Fruit fly (Drosophila melanogaster) whole organism, embryonic: Measurements from ENCODE around the gene CG4593.
A peak's percentile ranks its signal among the peaks of the same experiment; 100 is the strongest.

Source experiments
- Atf3 ChIP-seq: fragments of 200-800 bp; sonication (Bioruptor generic); optimal IDR thresholded peaks from 3 replicates; lab custom pipeline; 2016; ENCODE audit warnings: missing biosample characterization, missing genetic modification characterization
- CG10979 ChIP-seq: fragments of 200-800 bp; sonication (Bioruptor generic); optimal IDR thresholded peaks from 2 replicates; lab custom pipeline; 2018; ENCODE audit warnings: missing biosample characterization, mild to moderate bottlenecking, missing genetic modification characterization, moderate library complexity
- CG11560 ChIP-seq: fragments of 200-800 bp; sonication (Bioruptor generic); IDR thresholded peaks from 3 replicates; pipeline ENCODE4 v1.3.6; 2022; ENCODE audit warnings: missing biosample characterization, missing genetic modification characterization
- CG13624 ChIP-seq: fragments of 200-800 bp; sonication (Bioruptor generic); optimal IDR thresholded peaks from 2 replicates; lab custom pipeline; 2016; ENCODE audit warnings: missing biosample characterization, missing genetic modification characterization
- CG15601 ChIP-seq: fragments of 200-800 bp; sonication (Bioruptor generic); optimal IDR thresholded peaks from 3 replicates; lab custom pipeline; 2019; ENCODE audit warnings: missing biosample characterization, mild to moderate bottlenecking, missing genetic modification characterization, moderate library complexity
- CG16813 ChIP-seq: fragments of 200-800 bp; sonication (Bioruptor generic); IDR thresholded peaks from 3 replicates; pipeline ENCODE4 v1.3.6; 2022; ENCODE audit warnings: missing biosample characterization, missing genetic modification characterization; ENCODE audit not compliant: partially characterized antibody
- CG17612 ChIP-seq: fragments of 200-800 bp; sonication (Bioruptor generic); IDR thresholded peaks from 2 replicates; pipeline ENCODE4 v1.3.6; 2022; ENCODE audit warnings: missing biosample characterization, missing genetic modification characterization
- CG18262 ChIP-seq: fragments of 200-800 bp; optimal IDR thresholded peaks from 3 replicates; lab custom pipeline; 2019; ENCODE audit warnings: missing biosample characterization, mild to moderate bottlenecking, missing genetic modification characterization, moderate library complexity
- CG33557 ChIP-seq: fragments of 200-800 bp; sonication (Bioruptor generic); optimal IDR thresholded peaks from 2 replicates; lab custom pipeline; 2019; ENCODE audit warnings: missing biosample characterization, mild to moderate bottlenecking, missing genetic modification characterization, moderate library complexity
- CG4820 ChIP-seq: fragments of 200-800 bp; sonication (Bioruptor generic); optimal IDR thresholded peaks from 3 replicates; lab custom pipeline; 2016; ENCODE audit warnings: missing biosample characterization, missing genetic modification characterization
- CG6254 ChIP-seq: fragments of 200-800 bp; sonication (Bioruptor generic); optimal IDR thresholded peaks from 3 replicates; lab custom pipeline; 2017; ENCODE audit warnings: mild to moderate bottlenecking, missing biosample characterization, missing genetic modification reagents, missing genetic modification characterization
- CG6791 ChIP-seq: fragments of 200-800 bp; sonication (Bioruptor generic); IDR thresholded peaks from 3 replicates; pipeline ENCODE4 v1.3.6; 2022; ENCODE audit warnings: missing biosample characterization, missing genetic modification characterization; ENCODE audit not compliant: partially characterized antibody
- CG7786 ChIP-seq: fragments of 200-800 bp; sonication (Bioruptor generic); optimal IDR thresholded peaks from 2 replicates; lab custom pipeline; 2016; ENCODE audit warnings: missing biosample characterization, missing genetic modification characterization
- CG7928 ChIP-seq: fragments of 200-800 bp; sonication (Bioruptor generic); optimal IDR thresholded peaks from 2 replicates; lab custom pipeline; 2017; ENCODE audit warnings: missing biosample characterization, mild to moderate bottlenecking, missing genetic modification characterization
- CG8359 ChIP-seq: fragments of 200-800 bp; sonication (Bioruptor generic); optimal IDR thresholded peaks from 2 replicates; lab custom pipeline; 2017; ENCODE audit warnings: missing biosample characterization, mild to moderate bottlenecking, missing genetic modification characterization, borderline replicate concordance
- CG9797 ChIP-seq: fragments of 200-800 bp; sonication (Bioruptor generic); optimal IDR thresholded peaks from 3 replicates; lab custom pipeline; 2018; ENCODE audit warnings: missing biosample characterization, mild to moderate bottlenecking, missing genetic modification characterization
- D ChIP-seq, 2 experiments: fragments of 200-800 bp in 1 of 2; fragments of >200 bp in 1 of 2; sonication (Bioruptor generic) in 1 of 2; optimal IDR thresholded peaks; 2 replicates in 1 of 2; 3 replicates in 1 of 2; lab custom pipeline; 2017; ENCODE audit warnings: mild to moderate bottlenecking in 1 of 2, missing biosample characterization in 1 of 2, missing genetic modification characterization in 1 of 2, missing genetic modification reagents in 1 of 2
- Dip2 ChIP-seq: fragments of 200-800 bp; sonication (Bioruptor generic); IDR thresholded peaks from 2 replicates; pipeline ENCODE4 v1.3.6; 2022; ENCODE audit warnings: missing biosample characterization, missing genetic modification characterization
- Drgx ChIP-seq: fragments of 200-800 bp; sonication (Bioruptor generic); IDR thresholded peaks from 2 replicates; pipeline ENCODE4 v1.3.6; 2022; ENCODE audit warnings: missing biosample characterization, missing genetic modification characterization
- H15 ChIP-seq: fragments of 200-800 bp; sonication (Bioruptor generic); IDR thresholded peaks from 3 replicates; pipeline ENCODE4 v1.3.6; 2022; ENCODE audit warnings: missing biosample characterization, missing genetic modification characterization
- Jarid2 ChIP-seq: fragments of 200-800 bp; sonication (Bioruptor generic); optimal IDR thresholded peaks from 3 replicates; lab custom pipeline; 2017; ENCODE audit warnings: mild to moderate bottlenecking, missing biosample characterization, missing genetic modification reagents, missing genetic modification characterization
- Lhr ChIP-seq: fragments of 200-800 bp; sonication (Bioruptor generic); optimal IDR thresholded peaks from 3 replicates; lab custom pipeline; 2017; ENCODE audit warnings: mild to moderate bottlenecking, missing biosample characterization, missing genetic modification reagents, missing genetic modification characterization
- Med ChIP-seq: fragments of 200-800 bp; sonication (Bioruptor generic); peaks from one replicate; lab custom pipeline; 2016; ENCODE audit warnings: missing biosample characterization, missing genetic modification characterization, mild to moderate bottlenecking, inconsistent platforms, moderate library complexity
- Meics ChIP-seq: fragments of 200-800 bp; sonication (Bioruptor generic); optimal IDR thresholded peaks from 2 replicates; lab custom pipeline; 2017; ENCODE audit warnings: missing biosample characterization, mild to moderate bottlenecking, missing genetic modification characterization
- NfI ChIP-seq: fragments of 200-800 bp; sonication (Bioruptor generic); optimal IDR thresholded peaks from 3 replicates; lab custom pipeline; 2018; ENCODE audit warnings: missing biosample characterization, mild to moderate bottlenecking, missing genetic modification characterization, moderate library complexity
- Oaz ChIP-seq: fragments of 200-800 bp; sonication (Bioruptor generic); IDR thresholded peaks from 2 replicates; pipeline ENCODE4 v1.3.6; 2022; ENCODE audit warnings: missing biosample characterization, missing genetic modification characterization
- Ptx1 ChIP-seq: fragments of 200-800 bp; sonication (Bioruptor generic); IDR thresholded peaks from 2 replicates; pipeline ENCODE4 v1.3.6; 2022; ENCODE audit warnings: missing biosample characterization, missing genetic modification characterization
- Six4 ChIP-seq: fragments of 200-800 bp; sonication (Bioruptor generic); optimal IDR thresholded peaks from 2 replicates; lab custom pipeline; 2016; ENCODE audit warnings: missing biosample characterization, missing genetic modification characterization
- Ssrp ChIP-seq: fragments of 200-800 bp; sonication (Bioruptor generic); optimal IDR thresholded peaks from 2 replicates; lab custom pipeline; 2018; ENCODE audit warnings: missing biosample characterization, mild to moderate bottlenecking, missing genetic modification characterization, moderate library complexity
- abd-A ChIP-seq: fragments of 200-800 bp; sonication (Bioruptor generic); optimal IDR thresholded peaks from 3 replicates; lab custom pipeline; 2019; ENCODE audit warnings: missing biosample characterization, mild to moderate bottlenecking, missing genetic modification characterization, moderate library complexity
- btn ChIP-seq: fragments of 200-800 bp; sonication (Bioruptor generic); optimal IDR thresholded peaks from 2 replicates; lab custom pipeline; 2016; ENCODE audit warnings: missing biosample characterization, missing genetic modification characterization
- dati ChIP-seq: fragments of 200-800 bp; sonication (Bioruptor generic); IDR thresholded peaks from 2 replicates; pipeline ENCODE4 v1.3.6; 2022; ENCODE audit warnings: missing biosample characterization, missing genetic modification characterization
- dm ChIP-seq: fragments of 200-800 bp; sonication (Bioruptor generic); optimal IDR thresholded peaks from 3 replicates; lab custom pipeline; 2016; ENCODE audit warnings: missing biosample characterization, missing genetic modification characterization
- en ChIP-seq: fragments of 200-800 bp; sonication (Bioruptor generic); optimal IDR thresholded peaks from 2 replicates; lab custom pipeline; 2016; ENCODE audit warnings: missing biosample characterization, missing genetic modification characterization
- eyg ChIP-seq: fragments of 200-800 bp; sonication (Bioruptor generic); optimal IDR thresholded peaks from 3 replicates; lab custom pipeline; 2016; ENCODE audit warnings: missing biosample characterization, missing genetic modification characterization
- ftz-f1 ChIP-seq: fragments of 200-800 bp; sonication (Bioruptor generic); optimal IDR thresholded peaks from 2 replicates; lab custom pipeline; 2016; ENCODE audit warnings: missing biosample characterization, missing genetic modification characterization
- gce ChIP-seq: fragments of 200-800 bp; sonication (Bioruptor generic); IDR thresholded peaks from 3 replicates; pipeline ENCODE4 v1.3.6; 2022; ENCODE audit warnings: missing biosample characterization, missing genetic modification characterization
- gcm2 ChIP-seq: fragments of 200-800 bp; sonication (Bioruptor generic); optimal IDR thresholded peaks from 2 replicates; lab custom pipeline; 2016; ENCODE audit warnings: missing biosample characterization, missing genetic modification characterization
- gro ChIP-seq: fragments of 200-800 bp; sonication (Bioruptor generic); optimal IDR thresholded peaks from 2 replicates; lab custom pipeline; 2016; ENCODE audit warnings: missing biosample characterization, missing genetic modification characterization
- jigr1 ChIP-seq: fragments of 200-800 bp; sonication (Bioruptor generic); IDR thresholded peaks from 3 replicates; pipeline ENCODE4 v1.3.6; 2022; ENCODE audit warnings: missing biosample characterization, missing genetic modification characterization
- ken ChIP-seq: fragments of 200-800 bp; sonication (Bioruptor generic); IDR thresholded peaks from 3 replicates; pipeline ENCODE4 v1.3.6; 2022; ENCODE audit warnings: missing biosample characterization, missing genetic modification characterization
- p53 ChIP-seq: fragments of 200-800 bp; sonication (Bioruptor generic); optimal IDR thresholded peaks from 2 replicates; lab custom pipeline; 2016; ENCODE audit warnings: missing biosample characterization, missing genetic modification characterization
- pnt ChIP-seq: fragments of 200-800 bp; sonication (Bioruptor generic); optimal IDR thresholded peaks from 3 replicates; lab custom pipeline; 2016; ENCODE audit warnings: missing biosample characterization, missing genetic modification characterization
- rib ChIP-seq: fragments of 200-800 bp; sonication (Bioruptor generic); IDR thresholded peaks from 2 replicates; pipeline ENCODE4 v1.3.6; 2022; ENCODE audit warnings: missing biosample characterization, missing genetic modification characterization
- ro ChIP-seq: fragments of 200-800 bp; sonication (Bioruptor generic); IDR thresholded peaks from 2 replicates; pipeline ENCODE4 v1.3.6; 2022; ENCODE audit warnings: missing biosample characterization, missing genetic modification characterization
- sc ChIP-seq, 3 experiments: fragments of >200 bp in 2 of 3; fragments of 200-800 bp in 1 of 3; sonication (Bioruptor generic) in 1 of 3; optimal IDR thresholded peaks; 2 replicates in 2 of 3; 3 replicates in 1 of 3; lab custom pipeline; 2017; ENCODE audit warnings: mild to moderate bottlenecking in 1 of 3, missing biosample characterization in 1 of 3, missing genetic modification characterization in 1 of 3, missing genetic modification reagents in 1 of 3
- sens ChIP-seq: fragments of 200-800 bp; sonication (Bioruptor generic); peaks from one replicate; lab custom pipeline; 2016; ENCODE audit warnings: missing biosample characterization, missing genetic modification characterization
- tx ChIP-seq: fragments of 200-800 bp; sonication (Bioruptor generic); optimal IDR thresholded peaks from 2 replicates; lab custom pipeline; 2016; ENCODE audit warnings: missing biosample characterization, missing genetic modification characterization
- unpg ChIP-seq: fragments of 200-800 bp; sonication (Bioruptor generic); optimal IDR thresholded peaks from 3 replicates; lab custom pipeline; 2018; ENCODE audit warnings: missing biosample characterization, mild to moderate bottlenecking, missing genetic modification characterization, moderate library complexity
- usp ChIP-seq: fragments of >200 bp; optimal IDR thresholded peaks from 2 replicates; lab custom pipeline; 2017; ENCODE audit warnings: missing biosample characterization, missing genetic modification characterization

The CG4593 gene

dm6 chrX:7001135-7001769, 12.4 kb upstream of the CG4593 start (continued):
- TF ChIP-seq CG8359 (GFP tag; lab: Kevin White, UChicago) = no peak
- no peak for TF ChIP-seq ftz-f1 (GFP tag; lab: Kevin White, UChicago)
- peak; percentile 63 for TF ChIP-seq Meics (GFP tag; lab: Kevin White, UChicago)
- TF ChIP-seq ken (GFP tag; lab: Robert Waterston, UW) = no peak
- TF ChIP-seq abd-A = no peak
- no peak for TF ChIP-seq CG4820 (GFP tag; lab: Kevin White, UChicago)
- no peak for TF ChIP-seq gcm2 (GFP tag; lab: Kevin White, UChicago)
- TF ChIP-seq CG10979 (tag; lab: Kevin White, UChicago) = peak; percentile 35
- TF ChIP-seq rib = peak; percentile 41; the same call in 1 of the 2 replicates
- TF ChIP-seq dati (GFP tag; lab: Robert Waterston, UW) = no peak
- no peak for TF ChIP-seq H15 (GFP tag; lab: Robert Waterston, UW)
- TF ChIP-seq jigr1 = no peak
- no peak for TF ChIP-seq dm (GFP tag; lab: Kevin White, UChicago)
- TF ChIP-seq Ssrp (tag; lab: Kevin White, UChicago) = no peak
- no peak for TF ChIP-seq en (GFP tag; lab: Kevin White, UChicago)
- no peak for TF ChIP-seq CG15601 (tag; lab: Kevin White, UChicago)
- TF ChIP-seq CG7786 = peak; percentile 15
- no peak for TF ChIP-seq gce (GFP tag; lab: Robert Waterston, UW)
- peak; percentile 65 for TF ChIP-seq unpg (GFP tag; lab: Kevin White, UChicago)
- no peak; the same call in 1 of the 2 replicates for TF ChIP-seq Drgx (GFP tag; lab: Robert Waterston, UW)
- TF ChIP-seq Ptx1 = peak; percentile 51; the same call in 1 of the 2 replicates
- no peak for TF ChIP-seq p53 (GFP tag; lab: Kevin White, UChicago)
- no peak for TF ChIP-seq ro (GFP tag; lab: Robert Waterston, UW)
- no peak for TF ChIP-seq CG7928 (GFP tag; lab: Kevin White, UChicago)
- no peak for TF ChIP-seq pnt
- no peak for TF ChIP-seq CG33557 (GFP tag; lab: Kevin White, UChicago)
- no peak for TF ChIP-seq CG11560 (tag; lab: Robert Waterston, UW)
- TF ChIP-seq NfI (GFP tag; lab: Kevin White, UChicago) = peak; percentile 19
- TF ChIP-seq Jarid2 = no peak
- no peak for TF ChIP-seq D (optimal IDR thresholded peaks at IDR 0.05; lab: Kevin White, UChicago)
- peak; percentile 49 for TF ChIP-seq D (GFP tag; optimal IDR thresholded peaks at IDR 0.05; lab: Kevin White, UChicago)
- peak; percentile 26 for TF ChIP-seq sens (GFP tag; lab: Kevin White, UChicago)
- peak; percentile 37 for TF ChIP-seq CG6254
- TF ChIP-seq Atf3 (GFP tag; lab: Kevin White, UChicago) = no peak
- TF ChIP-seq tx = no peak
- no peak for TF ChIP-seq Dip2 (GFP tag; lab: Robert Waterston, UW)
- TF ChIP-seq gro (GFP tag; lab: Kevin White, UChicago) = no peak
- TF ChIP-seq eyg (GFP tag; lab: Kevin White, UChicago) = no peak
- TF ChIP-seq Med = peak; percentile 82
- TF ChIP-seq btn (GFP tag; lab: Kevin White, UChicago) = no peak
- no peak for TF ChIP-seq CG16813 (GFP tag; lab: Robert Waterston, UW)
- TF ChIP-seq sc (optimal IDR thresholded peaks at IDR 0.05; lab: Kevin White, UChicago) = no peak
- TF ChIP-seq sc (GFP tag; optimal IDR thresholded peaks at IDR 0.05; lab: Kevin White, UChicago) = peak; percentile 22
- TF ChIP-seq CG9797 (GFP tag; lab: Kevin White, UChicago) = no peak
- TF ChIP-seq CG17612 = no peak
- TF ChIP-seq CG13624 (GFP tag; lab: Kevin White, UChicago) = peak; percentile 6
- no peak for TF ChIP-seq Lhr (GFP tag; lab: Kevin White, UChicago)
- no peak for TF ChIP-seq Oaz (GFP tag; lab: Robert Waterston, UW)
- no peak for TF ChIP-seq usp (GFP tag; lab: Kevin White, UChicago)
- no peak for TF ChIP-seq CG6791
- TF ChIP-seq Six4 (GFP tag; lab: Kevin White, UChicago) = no peak
- peak; percentile 73 for TF ChIP-seq CG18262
